Fruit fly (Drosophila melanogaster) whole organism, wandering third instar larva: ENCODE data around the gene CG17816.

Source experiments
- Hr78 ChIP-seq: fragments of >200 bp; optimal IDR thresholded peaks from 2 replicates; lab custom pipeline; 2017; ENCODE audit warnings: missing biosample characterization, missing genetic modification characterization
- Myc ChIP-seq: fragments of >200 bp; optimal IDR thresholded peaks from 2 replicates; lab custom pipeline; 2017
- Rel ChIP-seq, 2 experiments: fragments of 200-800 bp; sonication (Bioruptor generic) in 1 of 2; optimal IDR thresholded peaks; 2 replicates in 1 of 2; 3 replicates in 1 of 2; lab custom pipeline; 2016 to 2019; ENCODE audit warnings: mild to moderate bottlenecking in 2 of 2, missing biosample characterization in 2 of 2, missing genetic modification characterization in 2 of 2, moderate library complexity in 1 of 2
- usp ChIP-seq: fragments of >200 bp; optimal IDR thresholded peaks from 2 replicates; lab custom pipeline; 2017; ENCODE audit warnings: missing biosample characterization, missing genetic modification characterization

- TF ChIP-seq Rel (GFP tag; optimal IDR thresholded peaks at IDR 0.05; lab: Kevin White, UChicago) (no peak), Rel (tag; optimal IDR thresholded peaks at IDR 0.05; lab: Kevin White, UChicago) (no peak), Myc (peak; percentile 27), Hr78 (GFP tag; lab: Kevin White, UChicago) (no peak), usp (GFP tag; lab: Kevin White, UChicago) (no peak)
Observed at dm6 chr3R:7907311-7907710, 20.8 kb upstream of the CG17816 start, which contains the start of the genes Taf7 and EMC1.
